Worm (Caenorhabditis elegans): ENCODE data around the gene F10A3.11.
A peak's percentile ranks its signal among the peaks of the same experiment; 100 is the strongest.

F10A3.11 gene

DNA sequence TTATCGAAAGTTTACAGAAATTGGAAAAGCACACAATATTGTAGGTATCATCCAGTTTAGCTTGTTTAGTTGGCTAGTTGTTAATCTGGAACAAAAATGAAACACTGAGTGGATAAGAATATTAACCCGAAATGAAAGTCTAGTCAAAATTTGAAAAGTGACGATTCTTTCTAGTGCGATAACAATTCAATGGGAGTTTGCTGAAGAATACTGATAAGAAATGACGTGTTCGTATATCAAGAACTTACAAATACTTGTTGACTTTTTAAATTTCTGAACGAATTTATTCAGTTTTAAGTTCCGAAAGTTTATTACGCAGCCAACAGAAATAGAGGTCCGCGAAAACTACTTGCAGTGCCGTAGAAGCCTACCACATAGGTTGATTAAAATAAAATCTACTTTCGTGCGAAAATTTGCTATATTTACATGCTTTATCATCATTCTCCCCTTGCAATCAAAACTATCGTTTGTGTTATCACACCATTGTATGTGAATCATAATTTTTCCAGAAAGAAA lies 19.4 kb upstream of the F10A3.11 start, which contains the start of gene fbxa-88:
Gene fbxa-88, minus strand, starts transcription at position 51 of the 516 bp plus-strand sequence.
- TF ChIP-seq tbx-2 (tag; optimal IDR thresholded peaks at IDR 0.05) (no peak), ama-1 (optimal IDR thresholded peaks at IDR 0.05) (no peak), nhr-76 (tag; optimal IDR thresholded peaks at IDR 0.05) (no peak), ceh-16 (tag; optimal IDR thresholded peaks at IDR 0.05) (no peak), elt-1 (tag; optimal IDR thresholded peaks at IDR 0.05) (no peak), pqm-1 (tag; optimal IDR thresholded peaks at IDR 0.05) (peak; percentile 58), egl-27 (tag; optimal IDR thresholded peaks at IDR 0.05) (no peak), nhr-11 (tag; optimal IDR thresholded peaks at IDR 0.05) (no peak), nhr-28 (tag; optimal IDR thresholded peaks at IDR 0.05) (no peak), fkh-10 (GFP tag; optimal IDR thresholded peaks at IDR 0.05) (no peak), elt-2 (tag; optimal IDR thresholded peaks at IDR 0.05) (peak; percentile 80), skn-1 (tag; optimal IDR thresholded peaks at IDR 0.05) (peak; percentile 15)

DNA sequence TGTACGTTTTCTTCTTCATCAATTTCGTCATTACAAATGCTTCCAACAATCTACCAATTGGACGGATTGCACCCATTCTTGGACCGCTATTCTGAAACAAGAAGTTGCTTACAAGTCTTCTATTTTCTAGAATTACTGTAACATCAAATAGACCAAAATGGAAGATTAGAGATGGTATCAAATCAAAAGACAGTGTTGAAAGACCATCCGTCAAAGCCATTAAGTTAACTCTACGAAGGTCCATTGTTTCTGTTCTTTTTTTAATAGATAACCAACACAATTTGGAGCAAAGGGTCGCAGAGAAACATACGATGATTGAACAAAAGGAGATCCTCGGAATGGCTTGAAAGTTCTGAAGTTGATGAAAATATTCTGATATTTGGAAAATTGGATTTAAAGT lies 17.5 kb upstream of the F10A3.11 start:
- TF ChIP-seq egl-5 (tag; optimal IDR thresholded peaks at IDR 0.05) (no peak), zag-1 (tag; optimal IDR thresholded peaks at IDR 0.05) (no peak)

DNA sequence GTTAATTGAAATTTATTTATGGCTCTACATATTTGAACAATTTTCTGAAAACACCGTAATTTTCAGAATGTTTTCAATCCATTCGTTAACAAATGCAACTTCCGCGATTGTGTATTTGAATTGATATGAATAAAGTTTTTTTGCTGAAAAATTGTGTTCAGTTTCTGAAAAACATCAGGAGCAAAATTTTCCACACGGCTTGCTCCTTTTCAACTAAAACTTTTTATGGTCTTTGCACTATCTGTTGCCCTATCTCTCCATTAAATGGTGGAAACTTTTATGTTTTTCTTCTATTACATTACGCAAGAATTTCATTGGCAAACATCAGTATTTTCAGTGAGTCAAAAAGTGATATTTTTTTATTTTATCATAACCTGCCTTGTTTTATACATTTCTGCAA lies 13.7 kb upstream of the F10A3.11 start, which contains the start of gene F10A3.4:
Gene F10A3.4, plus strand, starts transcription at position 301 of the 400 bp plus-strand sequence.
- TF ChIP-seq nhr-11 (tag; optimal IDR thresholded peaks at IDR 0.05), result no peak
- TF ChIP-seq egl-27 (tag; optimal IDR thresholded peaks at IDR 0.05), result no peak
- TF ChIP-seq ZK546.5 (tag; optimal IDR thresholded peaks at IDR 0.05), result no peak
- TF ChIP-seq elt-2 (tag; optimal IDR thresholded peaks at IDR 0.05), result peak; percentile 15
- no peak for TF ChIP-seq eor-1 (tag; optimal IDR thresholded peaks at IDR 0.05)

DNA sequence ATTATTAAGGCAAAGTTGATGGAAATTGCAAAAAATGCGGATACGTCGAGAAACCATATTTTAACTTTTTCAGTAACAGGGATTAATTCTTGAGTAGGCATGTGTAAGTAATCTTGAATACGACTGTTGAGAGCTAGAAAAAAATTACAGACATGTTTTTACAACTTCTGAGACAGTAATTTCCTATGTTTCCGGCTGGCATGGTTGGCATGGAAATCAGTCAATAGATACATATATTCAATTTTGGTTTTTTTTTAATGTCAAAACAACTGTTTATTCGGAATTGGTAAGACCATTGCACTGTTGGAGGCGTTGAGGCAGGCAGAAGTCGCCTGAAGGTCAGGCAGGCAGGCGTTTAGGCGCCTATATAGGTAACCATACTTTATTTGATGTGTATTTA lies 9.1 kb upstream of the F10A3.11 start, which contains the start of gene str-254:
Gene str-254, minus strand, starts transcription at position 101 of the 400 bp plus-strand sequence.
- TF ChIP-seq pqm-1 (tag; optimal IDR thresholded peaks at IDR 0.05) (no peak), nhr-11 (tag; optimal IDR thresholded peaks at IDR 0.05) (no peak), nhr-67 (tag; optimal IDR thresholded peaks at IDR 0.05) (no peak)

DNA sequence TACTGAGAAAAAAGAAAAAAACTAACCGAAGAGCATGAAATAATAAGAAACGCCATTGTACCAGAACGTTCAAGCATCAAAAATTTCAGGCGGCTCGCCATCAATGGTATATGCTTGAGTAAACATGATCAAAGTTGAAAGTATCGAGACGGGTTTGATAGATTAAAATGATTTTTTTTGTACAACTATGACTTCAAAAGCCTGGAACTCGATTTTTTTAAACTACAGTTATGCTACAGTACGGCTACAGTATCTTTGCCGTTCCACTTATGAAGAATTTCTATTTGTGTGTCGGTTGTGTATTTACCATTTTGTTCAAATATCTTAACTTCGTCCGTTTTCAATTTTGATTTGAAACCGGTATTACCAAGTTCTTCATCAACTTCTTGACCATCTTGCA lies 7.4 kb upstream of the F10A3.11 start, which contains the start of gene str-97:
Gene str-97, minus strand, starts transcription at position 101 of the 400 bp plus-strand sequence.
- TF ChIP-seq ama-1 (optimal IDR thresholded peaks at IDR 0.05), result no peak
- no peak for TF ChIP-seq nhr-237 (tag; optimal IDR thresholded peaks at IDR 0.05)
- TF ChIP-seq aly-2 (tag; optimal IDR thresholded peaks at IDR 0.05), result no peak
- TF ChIP-seq fos-1 (tag; optimal IDR thresholded peaks at IDR 0.05), result no peak
- no peak for TF ChIP-seq ceh-82 (tag; optimal IDR thresholded peaks at IDR 0.05)
- no peak for TF ChIP-seq ceh-28 (tag; optimal IDR thresholded peaks at IDR 0.05)
- TF ChIP-seq elt-1 (tag; optimal IDR thresholded peaks at IDR 0.05), result no peak
- TF ChIP-seq unc-62 (GFP tag; optimal IDR thresholded peaks at IDR 0.05), result no peak

DNA sequence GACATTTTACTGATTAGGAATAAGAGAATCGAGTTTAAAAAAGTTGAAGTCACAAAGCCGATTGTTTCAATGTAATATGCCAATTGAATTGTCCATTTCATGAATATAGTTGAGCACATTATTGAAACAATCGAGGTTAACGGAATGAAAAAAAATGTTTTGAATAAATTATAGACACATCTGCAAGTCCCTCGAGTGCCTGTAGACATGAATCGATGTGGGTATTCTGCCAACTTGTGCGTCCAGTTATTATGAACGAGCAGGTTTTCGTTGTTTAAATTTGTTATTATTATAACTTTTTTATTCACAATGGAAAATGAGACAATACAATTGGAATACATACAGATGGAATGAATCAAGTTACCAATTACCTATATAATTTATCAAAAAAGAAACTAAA lies 4.1 kb upstream of the F10A3.11 start, which contains the start of gene str-99:
Gene str-99, minus strand, starts transcription at position 101 of the 400 bp plus-strand sequence.
- TF ChIP-seq ceh-28 (tag; optimal IDR thresholded peaks at IDR 0.05), result no peak
- no peak for TF ChIP-seq nhr-28 (tag; optimal IDR thresholded peaks at IDR 0.05)
- TF ChIP-seq skn-1 (tag; optimal IDR thresholded peaks at IDR 0.05), result no peak
- TF ChIP-seq nhr-11 (tag; optimal IDR thresholded peaks at IDR 0.05), result no peak
- TF ChIP-seq lsy-12 (tag; optimal IDR thresholded peaks at IDR 0.05), result no peak
- TF ChIP-seq unc-62 (GFP tag; optimal IDR thresholded peaks at IDR 0.05), result no peak
- TF ChIP-seq fkh-10 (GFP tag; optimal IDR thresholded peaks at IDR 0.05), result no peak
- TF ChIP-seq elt-1 (tag; optimal IDR thresholded peaks at IDR 0.05), result no peak
- TF ChIP-seq fkh-2 (tag; optimal IDR thresholded peaks at IDR 0.05), result no peak
- no peak for TF ChIP-seq ceh-9 (tag; optimal IDR thresholded peaks at IDR 0.05)

DNA sequence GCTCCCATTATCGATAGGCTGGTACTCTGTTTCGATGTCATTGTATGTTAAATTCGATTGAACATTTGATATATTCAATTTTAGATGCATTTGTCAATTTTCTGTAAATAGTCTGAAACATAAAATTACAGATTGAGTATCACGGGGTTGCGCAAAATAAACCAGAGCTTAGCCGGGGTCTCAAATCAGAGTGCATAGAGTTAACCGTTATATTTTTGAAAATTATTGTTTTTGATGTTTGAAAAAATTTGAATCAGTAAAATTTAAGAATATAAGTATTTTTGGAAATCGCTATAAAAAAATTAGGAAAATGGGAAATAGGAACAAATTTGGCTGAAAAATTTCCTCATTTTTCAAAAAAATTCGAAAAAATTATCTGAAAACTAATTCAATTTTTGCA lies 2.9 kb upstream of the F10A3.11 start, which contains the start of gene F10A3.17:
Gene F10A3.17, minus strand, starts transcription at position 101 of the 400 bp plus-strand sequence.
- no peak for TF ChIP-seq unc-39 (tag; optimal IDR thresholded peaks at IDR 0.05)
- TF ChIP-seq fkh-2 (tag; optimal IDR thresholded peaks at IDR 0.05), result no peak
- no peak for TF ChIP-seq ama-1 (optimal IDR thresholded peaks at IDR 0.05)
- no peak for TF ChIP-seq nhr-43 (tag; optimal IDR thresholded peaks at IDR 0.05; ENCODE audit: poor library complexity, severe bottlenecking)
- no peak for TF ChIP-seq mml-1 (tag; optimal IDR thresholded peaks at IDR 0.05)
- TF ChIP-seq unc-62 (GFP tag; optimal IDR thresholded peaks at IDR 0.05), result no peak
- TF ChIP-seq nhr-237 (tag; optimal IDR thresholded peaks at IDR 0.05), result no peak
- no peak for TF ChIP-seq lin-39 (tag; optimal IDR thresholded peaks at IDR 0.05)
- TF ChIP-seq nhr-28 (tag; optimal IDR thresholded peaks at IDR 0.05), result no peak
